Fruit fly (Drosophila melanogaster): ENCODE measurements around the gene mv.

The mv gene

DNA sequence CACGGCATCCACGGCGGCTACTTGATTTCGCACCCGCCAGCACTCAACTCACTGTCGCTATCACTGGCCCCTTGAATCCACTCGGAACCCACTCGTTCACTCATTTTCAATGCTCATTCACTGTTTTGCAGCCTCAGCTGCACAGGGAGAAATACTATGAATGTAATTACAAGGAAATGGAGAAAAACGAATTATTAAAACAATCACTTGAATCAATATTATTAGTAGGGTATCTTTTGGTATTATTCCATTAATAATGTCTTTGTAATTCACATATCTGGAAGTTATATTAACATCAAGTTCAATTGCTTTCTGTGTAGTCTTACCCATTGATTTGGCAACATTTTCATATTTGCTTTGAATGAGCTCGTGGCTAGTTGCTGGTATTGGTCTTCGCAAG lies 63.3 kb downstream of the mv start:
- TF ChIP-seq psq (GFP tag; optimal IDR thresholded peaks at IDR 0.05) (no peak), pan (optimal IDR thresholded peaks at IDR 0.05) (no peak), Sp1 (GFP tag; optimal IDR thresholded peaks at IDR 0.05) (no peak), brk (GFP tag; optimal IDR thresholded peaks at IDR 0.05) (no peak), foxo (GFP tag; optimal IDR thresholded peaks at IDR 0.05) (no peak), HLH106 (tag; optimal IDR thresholded peaks at IDR 0.05) (no peak), GATAd (GFP tag; optimal IDR thresholded peaks at IDR 0.05) (no peak), Abd-B (GFP tag; optimal IDR thresholded peaks at IDR 0.05) (no peak)

Measured in whole organism, wandering third instar larva.